Fruit fly (Drosophila melanogaster) whole organism, embryonic: ENCODE measurements around the gene mRpS33.
A peak's percentile ranks its signal among the peaks of the same experiment; 100 is the strongest.

ENCODE experiments used
- Adf1 ChIP-seq: fragments of 200-800 bp; sonication (Bioruptor generic); IDR thresholded peaks from 2 replicates; pipeline ENCODE4 v1.3.6; 2022; ENCODE audit warnings: missing biosample characterization, missing genetic modification characterization
- CG10321 ChIP-seq: fragments of 200-800 bp; sonication (Bioruptor generic); IDR thresholded peaks from 2 replicates; pipeline ENCODE4 v1.3.6; 2022; ENCODE audit warnings: missing biosample characterization, missing genetic modification characterization
- CG12391 ChIP-seq: fragments of 200-800 bp; sonication (Bioruptor generic); optimal IDR thresholded peaks from 3 replicates; lab custom pipeline; 2018; ENCODE audit warnings: missing biosample characterization, mild to moderate bottlenecking, missing genetic modification characterization, moderate library complexity
- CG14860 ChIP-seq: fragments of 200-800 bp; sonication (Bioruptor generic); IDR thresholded peaks from 3 replicates; pipeline ENCODE4 v1.3.6; 2022; ENCODE audit warnings: missing biosample characterization, missing genetic modification characterization; ENCODE audit not compliant: partially characterized antibody
- CG16815 ChIP-seq: fragments of 200-800 bp; sonication (Bioruptor generic); optimal IDR thresholded peaks from 3 replicates; lab custom pipeline; 2017; ENCODE audit warnings: missing biosample characterization, mild to moderate bottlenecking, missing genetic modification characterization
- CG17829 ChIP-seq: fragments of 200-800 bp; optimal IDR thresholded peaks from 2 replicates; lab custom pipeline; 2019; ENCODE audit warnings: missing biosample characterization, mild to moderate bottlenecking, missing genetic modification characterization, moderate library complexity
- CG31365 ChIP-seq: fragments of 200-800 bp; sonication (Bioruptor generic); optimal IDR thresholded peaks from 2 replicates; lab custom pipeline; 2018; ENCODE audit warnings: missing biosample characterization, mild to moderate bottlenecking, missing genetic modification characterization
- CG31388 ChIP-seq: fragments of 200-800 bp; sonication (Bioruptor generic); optimal IDR thresholded peaks from 2 replicates; lab custom pipeline; 2016; ENCODE audit warnings: missing biosample characterization, missing genetic modification characterization
- CG4360 ChIP-seq: fragments of 200-800 bp; sonication (Bioruptor generic); IDR thresholded peaks from 2 replicates; pipeline ENCODE4 v1.3.6; 2022; ENCODE audit warnings: missing biosample characterization, missing genetic modification characterization
- CG7745 ChIP-seq: fragments of 200-800 bp; sonication (Bioruptor generic); optimal IDR thresholded peaks from 2 replicates; lab custom pipeline; 2018; ENCODE audit warnings: missing biosample characterization, mild to moderate bottlenecking, missing genetic modification characterization, moderate library complexity
- CG8478 ChIP-seq: fragments of >200 bp; optimal IDR thresholded peaks from 2 replicates; lab custom pipeline; 2018
- CG9932 ChIP-seq: fragments of 200-800 bp; sonication (Bioruptor generic); IDR thresholded peaks from 2 replicates; pipeline ENCODE4 v1.3.6; 2022; ENCODE audit warnings: missing biosample characterization, missing genetic modification characterization
- CTCF ChIP-seq: fragments of 200-800 bp; sonication (Bioruptor generic); optimal IDR thresholded peaks from 2 replicates; lab custom pipeline; 2017; ENCODE audit warnings: missing biosample characterization, mild to moderate bottlenecking, missing genetic modification characterization, moderate library complexity
- D ChIP-seq, 2 experiments: fragments of 200-800 bp in 1 of 2; fragments of >200 bp in 1 of 2; sonication (Bioruptor generic) in 1 of 2; optimal IDR thresholded peaks; 2 replicates in 1 of 2; 3 replicates in 1 of 2; lab custom pipeline; 2017; ENCODE audit warnings: mild to moderate bottlenecking in 1 of 2, missing biosample characterization in 1 of 2, missing genetic modification characterization in 1 of 2, missing genetic modification reagents in 1 of 2
- Drgx ChIP-seq: fragments of 200-800 bp; sonication (Bioruptor generic); IDR thresholded peaks from 2 replicates; pipeline ENCODE4 v1.3.6; 2022; ENCODE audit warnings: missing biosample characterization, missing genetic modification characterization
- Ets65A ChIP-seq: fragments of 200-800 bp; sonication (Bioruptor generic); peaks from one replicate; lab custom pipeline; 2016; ENCODE audit warnings: missing biosample characterization, missing genetic modification characterization
- Hey ChIP-seq: fragments of 200-800 bp; sonication (Bioruptor generic); optimal IDR thresholded peaks from 3 replicates; lab custom pipeline; 2018; ENCODE audit warnings: missing biosample characterization, mild to moderate bottlenecking, missing genetic modification characterization
- Hr39 ChIP-seq: fragments of >200 bp; optimal IDR thresholded peaks from 2 replicates; lab custom pipeline; 2017
- Jarid2 ChIP-seq: fragments of 200-800 bp; sonication (Bioruptor generic); optimal IDR thresholded peaks from 3 replicates; lab custom pipeline; 2017; ENCODE audit warnings: mild to moderate bottlenecking, missing biosample characterization, missing genetic modification reagents, missing genetic modification characterization
- Nf-YB ChIP-seq: fragments of 200-800 bp; sonication (Bioruptor generic); optimal IDR thresholded peaks from 3 replicates; lab custom pipeline; 2019; ENCODE audit warnings: missing biosample characterization, mild to moderate bottlenecking, missing genetic modification characterization, moderate library complexity
- Nf-YC ChIP-seq: fragments of 200-800 bp; optimal IDR thresholded peaks from 3 replicates; lab custom pipeline; 2019; ENCODE audit warnings: missing biosample characterization, mild to moderate bottlenecking, missing genetic modification characterization, moderate library complexity
- Spps ChIP-seq: fragments of 200-800 bp; sonication (Bioruptor generic); optimal IDR thresholded peaks from 2 replicates; lab custom pipeline; 2018; ENCODE audit warnings: missing biosample characterization, mild to moderate bottlenecking, missing genetic modification characterization
- Xbp1 ChIP-seq: fragments of 200-800 bp; sonication (Bioruptor generic); optimal IDR thresholded peaks from 3 replicates; lab custom pipeline; 2016; ENCODE audit warnings: missing biosample characterization, mild to moderate bottlenecking, missing genetic modification characterization
- cg ChIP-seq: fragments of 200-800 bp; sonication (Bioruptor generic); optimal IDR thresholded peaks from 3 replicates; lab custom pipeline; 2019; ENCODE audit warnings: missing biosample characterization, mild to moderate bottlenecking, missing genetic modification characterization, moderate library complexity
- chinmo ChIP-seq: fragments of 200-800 bp; sonication (Bioruptor generic); IDR thresholded peaks from 4 replicates; pipeline ENCODE4 v1.3.6; 2022; ENCODE audit warnings: missing biosample characterization, missing genetic modification characterization; ENCODE audit not compliant: partially characterized antibody
- crol ChIP-seq: fragments of 200-800 bp; sonication (Bioruptor generic); IDR thresholded peaks from 2 replicates; pipeline ENCODE4 v1.3.6; 2022; ENCODE audit warnings: missing biosample characterization, missing genetic modification characterization
- dm ChIP-seq: fragments of 200-800 bp; sonication (Bioruptor generic); optimal IDR thresholded peaks from 3 replicates; lab custom pipeline; 2016; ENCODE audit warnings: missing biosample characterization, missing genetic modification characterization
- dpn ChIP-seq, 2 experiments: fragments of 200-800 bp; sonication (Bioruptor generic); optimal IDR thresholded peaks; 3 replicates each; lab custom pipeline; 2016; ENCODE audit warnings: missing biosample characterization in 2 of 2, missing genetic modification characterization in 2 of 2
- insv ChIP-seq, 2 experiments: fragments of 200-800 bp; sonication (Bioruptor generic); optimal IDR thresholded peaks; 3 replicates each; lab custom pipeline; 2016 to 2018; ENCODE audit warnings: missing biosample characterization in 2 of 2, missing genetic modification characterization in 2 of 2
- kni ChIP-seq: fragments of 200-800 bp; sonication (Bioruptor generic); optimal IDR thresholded peaks from 3 replicates; lab custom pipeline; 2017; ENCODE audit warnings: mild to moderate bottlenecking, missing biosample characterization, missing genetic modification reagents, missing genetic modification characterization
- knrl ChIP-seq: fragments of 200-800 bp; sonication (Bioruptor generic); IDR thresholded peaks from 3 replicates; pipeline ENCODE4 v1.3.6; 2022; ENCODE audit warnings: missing biosample characterization, missing genetic modification characterization; ENCODE audit not compliant: partially characterized antibody
- pan ChIP-seq, 4 experiments: fragments of >200 bp in 3 of 4; fragments of 200-800 bp in 1 of 4; sonication (Bioruptor generic) in 1 of 4; optimal IDR thresholded peaks in 3 of 4; IDR thresholded peaks in 1 of 4; 2 replicates each; pipeline versions ENCODE4 v1.3.6 to Lab custom; 2017 to 2022; ENCODE audit warnings: missing biosample characterization in 2 of 4, missing genetic modification characterization in 2 of 4, mixed read lengths in 1 of 4
- row ChIP-seq: fragments of 200-800 bp; sonication (Bioruptor generic); IDR thresholded peaks from 3 replicates; pipeline ENCODE4 v1.3.6; 2022; ENCODE audit warnings: missing biosample characterization, missing genetic modification characterization
- run ChIP-seq: fragments of 200-800 bp; sonication (Bioruptor generic); optimal IDR thresholded peaks from 3 replicates; lab custom pipeline; 2018; ENCODE audit warnings: missing biosample characterization, mild to moderate bottlenecking, missing genetic modification characterization
- seq ChIP-seq: fragments of 200-800 bp; sonication (Bioruptor generic); IDR thresholded peaks from 2 replicates; pipeline ENCODE4 v1.3.6; 2022; ENCODE audit warnings: missing biosample characterization, missing genetic modification characterization
- stwl ChIP-seq: fragments of 200-800 bp; sonication (Bioruptor generic); optimal IDR thresholded peaks from 3 replicates; lab custom pipeline; 2018; ENCODE audit warnings: missing biosample characterization, mild to moderate bottlenecking, missing genetic modification characterization, moderate library complexity
- tio ChIP-seq: fragments of 200-800 bp; sonication (Bioruptor generic); optimal IDR thresholded peaks from 2 replicates; lab custom pipeline; 2017; ENCODE audit warnings: missing biosample characterization, missing genetic modification characterization, inconsistent platforms
- tll ChIP-seq, 2 experiments: fragments of 200-800 bp in 1 of 2; fragments of >200 bp in 1 of 2; sonication (Bioruptor generic) in 1 of 2; optimal IDR thresholded peaks; 2 replicates each; lab custom pipeline; 2017 to 2019; ENCODE audit warnings: missing biosample characterization in 2 of 2, missing genetic modification characterization in 2 of 2, mild to moderate bottlenecking in 1 of 2, moderate library complexity in 1 of 2
- tna ChIP-seq: fragments of 200-800 bp; sonication (Bioruptor generic); IDR thresholded peaks from 2 replicates; pipeline ENCODE4 v1.3.6; 2022; ENCODE audit warnings: missing biosample characterization, missing genetic modification characterization; ENCODE audit not compliant: partially characterized antibody
- ttk ChIP-seq: fragments of 200-800 bp; sonication (Bioruptor generic); IDR thresholded peaks from 2 replicates; pipeline ENCODE4 v2.1.2; 2022; ENCODE audit warnings: missing biosample characterization, missing genetic modification characterization
- z ChIP-seq: fragments of 200-800 bp; sonication (Bioruptor generic); IDR thresholded peaks from 3 replicates; pipeline ENCODE4 v1.3.6; 2022; ENCODE audit warnings: missing biosample characterization, missing genetic modification characterization

Gene mRpS33

dm6 chr3R:16403734-16404057, 32.7 kb downstream of the mRpS33 start (continued):
- TF ChIP-seq CG10321 (GFP tag; lab: Robert Waterston, UW): peak; percentile 92
- peak; percentile 18; the same call in 1 of the 3 replicates for TF ChIP-seq knrl (GFP tag; lab: Robert Waterston, UW)
- peak; percentile 5 for TF ChIP-seq kni
- TF ChIP-seq z: peak; percentile 94
- peak; percentile 56 for TF ChIP-seq Jarid2
- no peak for TF ChIP-seq CG31388 (GFP tag; lab: Kevin White, UChicago)
- peak; percentile 46 for TF ChIP-seq CTCF (GFP tag; lab: Kevin White, UChicago)
- peak; percentile 95 for TF ChIP-seq D (optimal IDR thresholded peaks at IDR 0.05; lab: Kevin White, UChicago)
- no peak for TF ChIP-seq D (GFP tag; optimal IDR thresholded peaks at IDR 0.05; lab: Kevin White, UChicago)
- TF ChIP-seq ttk (GFP tag; lab: Robert Waterston, UW): 0 out of 2 replicates have a peak, but pooled peaks have one; percentile 37
- peak; percentile 99 for TF ChIP-seq Nf-YB (GFP tag; lab: Kevin White, UChicago)
- TF ChIP-seq tio: no peak
- no peak for TF ChIP-seq stwl (tag; lab: Kevin White, UChicago)
- TF ChIP-seq Adf1: peak; percentile 63; the same call in 1 of the 2 replicates
- peak; percentile 81 for TF ChIP-seq CG7745 (tag; lab: Kevin White, UChicago)
- peak; percentile 38 for TF ChIP-seq CG17829 (tag; lab: Kevin White, UChicago)
- peak; percentile 81 for TF ChIP-seq cg (GFP tag; lab: Kevin White, UChicago)
- TF ChIP-seq Spps (tag; lab: Kevin White, UChicago): no peak
- no peak for TF ChIP-seq row (GFP tag; lab: Robert Waterston, UW)
- no peak for TF ChIP-seq CG16815 (GFP tag; lab: Kevin White, UChicago)
- TF ChIP-seq Ets65A (GFP tag; lab: Kevin White, UChicago): no peak
- TF ChIP-seq CG8478: peak; percentile 98
- TF ChIP-seq run (tag; lab: Kevin White, UChicago): no peak
- TF ChIP-seq Drgx (GFP tag; lab: Robert Waterston, UW): 0 out of 2 replicates have a peak, but pooled peaks have one; percentile 8

dm6 chr3R:16403023-16403733, 33.2 kb downstream of the mRpS33 start, which contains the start of gene ss:
ss (minus strand) TSS chr3R:16403690.
- no peak for TF ChIP-seq CG7745 (tag; lab: Kevin White, UChicago)
- TF ChIP-seq CG9932: 0 out of 2 replicates have a peak, but pooled peaks have one; percentile 9
- TF ChIP-seq tll (GFP tag; optimal IDR thresholded peaks at IDR 0.05; lab: Kevin White, UChicago): peak; percentile 9 to 51
- no peak for TF ChIP-seq dpn (GFP tag; optimal IDR thresholded peaks at IDR 0.05; lab: Kevin White, UChicago)
- TF ChIP-seq Jarid2: peak; percentile 67
- TF ChIP-seq Hey: no peak
- peak; percentile 65 for TF ChIP-seq CG4360 (GFP tag; lab: Robert Waterston, UW)
- TF ChIP-seq insv (GFP tag; optimal IDR thresholded peaks at IDR 0.05; lab: Kevin White, UChicago): peak in 1 of 2 experiments; percentile 86
- TF ChIP-seq pan (optimal IDR thresholded peaks at IDR 0.05; lab: Kevin White, UChicago): no peak
- TF ChIP-seq pan (GFP tag; optimal IDR thresholded peaks at IDR 0.05 in 1 of 2, IDR thresholded peaks at IDR 0.05 in 1 of 2): peak in 1 of 2 experiments; percentile 68
- peak; percentile 26 for TF ChIP-seq kni
- TF ChIP-seq dm: peak; percentile 6
- 0 out of 3 replicates have a peak, but pooled peaks have one; percentile 32 for TF ChIP-seq CG14860 (GFP tag; lab: Robert Waterston, UW)
- 0 out of 4 replicates have a peak, but pooled peaks have one; percentile 48 for TF ChIP-seq chinmo (GFP tag; lab: Robert Waterston, UW)
- peak; percentile 97 for TF ChIP-seq Hr39 (lab: Kevin White, UChicago)
- TF ChIP-seq tna: 0 out of 2 replicates have a peak, but pooled peaks have one; percentile 9
- TF ChIP-seq Xbp1 (GFP tag; lab: Kevin White, UChicago): peak; percentile 39

- TF ChIP-seq CG31365 (tag; lab: Kevin White, UChicago) (no peak), crol (GFP tag; lab: Robert Waterston, UW) (peak; percentile 66; the same call in 1 of the 2 replicates), Nf-YC (tag; lab: Kevin White, UChicago) (peak; percentile 76), seq (GFP tag; lab: Robert Waterston, UW) (peak; percentile 31; the same call in 1 of the 2 replicates), tio (no peak), cg (GFP tag; lab: Kevin White, UChicago) (peak; percentile 22), CG12391 (tag; lab: Kevin White, UChicago) (no peak), Ets65A (GFP tag; lab: Kevin White, UChicago) (peak; percentile 40), Nf-YB (GFP tag; lab: Kevin White, UChicago) (peak; percentile 57)
Observed at dm6 chr3R:16396565-16396964, 39.8 kb downstream of the mRpS33 start.
